Worm (Caenorhabditis elegans) whole organism, young adult: ENCODE results near the gene F13D12.8.

Experiments
- D2030.7 ChIP-seq: fragments of 200-800 bp; sonication (Bioruptor generic); IDR thresholded peaks from 2 replicates; pipeline ENCODE4 v1.3.6; 2022; ENCODE audit warnings: missing genetic modification reagents, missing genetic modification characterization, missing compliant biosample characterization
- F23B12.7 ChIP-seq: sonication (generic microtip); optimal IDR thresholded peaks from 2 replicates; lab custom pipeline; 2017; ENCODE audit warnings: missing genetic modification characterization, mild to moderate bottlenecking, missing compliant biosample characterization, antibody characterized with exemption, moderate library complexity; ENCODE audit not compliant: insufficient read depth
- F49E8.2 ChIP-seq: sonication (generic microtip); optimal IDR thresholded peaks from 3 replicates; lab custom pipeline; 2017; ENCODE audit warnings: missing genetic modification characterization, mild to moderate bottlenecking, missing compliant biosample characterization, antibody characterized with exemption, moderate library complexity; ENCODE audit not compliant: insufficient read depth
- F55B11.4 ChIP-seq: sonication (generic microtip); optimal IDR thresholded peaks from 2 replicates; lab custom pipeline; 2016; ENCODE audit warnings: missing compliant biosample characterization, missing genetic modification characterization, borderline replicate concordance; ENCODE audit not compliant: insufficient read depth
- F57C9.4 ChIP-seq: sonication (generic microtip); optimal IDR thresholded peaks from 2 replicates; lab custom pipeline; 2017; ENCODE audit warnings: mild to moderate bottlenecking, missing genetic modification characterization, missing compliant biosample characterization
- T07F8.4 ChIP-seq: sonication (generic microtip); optimal IDR thresholded peaks from 2 replicates; lab custom pipeline; 2016; ENCODE audit warnings: mild to moderate bottlenecking, missing genetic modification characterization, moderate library complexity, missing compliant biosample characterization
- T26A5.8 ChIP-seq: sonication (generic microtip); optimal IDR thresholded peaks from 2 replicates; lab custom pipeline; 2016; ENCODE audit warnings: missing genetic modification characterization, missing compliant biosample characterization
- Y95B8A.8 ChIP-seq: fragments of 200-800 bp; sonication (Bioruptor generic); IDR thresholded peaks from 2 replicates; pipeline ENCODE4 v1.3.6; 2022; ENCODE audit warnings: missing genetic modification reagents, missing genetic modification characterization, missing compliant biosample characterization
- ama-1 ChIP-seq, 3 experiments: fragments of 150-350 bp in 1 of 3; sonication (generic microtip) in 2 of 3; optimal IDR thresholded peaks; 2 replicates each; lab custom pipeline; 2014 to 2018; ENCODE audit warnings: missing biosample characterization in 2 of 3, missing genetic modification characterization in 2 of 3, missing genetic modification reagents in 2 of 3
- atf-7 ChIP-seq: sonication (generic microtip); optimal IDR thresholded peaks from 2 replicates; lab custom pipeline; 2017; ENCODE audit warnings: mild to moderate bottlenecking, missing genetic modification characterization, missing compliant biosample characterization
- bed-2 ChIP-seq: fragments of 200-800 bp; sonication (Bioruptor generic); IDR thresholded peaks from 2 replicates; pipeline ENCODE4 v1.3.6; 2022; ENCODE audit warnings: missing genetic modification reagents, missing genetic modification characterization, missing compliant biosample characterization
- ceh-27 ChIP-seq: fragments of 200-800 bp; sonication (Bioruptor generic); optimal IDR thresholded peaks from 2 replicates; lab custom pipeline; 2018; ENCODE audit warnings: mild to moderate bottlenecking, missing genetic modification characterization, moderate library complexity, missing compliant biosample characterization
- die-1 ChIP-seq: sonication (generic microtip); optimal IDR thresholded peaks from 2 replicates; lab custom pipeline; 2016; ENCODE audit warnings: missing genotype, mild to moderate bottlenecking, missing genetic modification characterization, missing compliant biosample characterization
- dpff-1 ChIP-seq: sonication (generic microtip); optimal IDR thresholded peaks from 2 replicates; lab custom pipeline; 2017; ENCODE audit warnings: mild to moderate bottlenecking, missing genetic modification characterization, missing compliant biosample characterization
- egl-18 ChIP-seq: fragments of 200-800 bp; sonication (Bioruptor generic); IDR thresholded peaks from 2 replicates; pipeline ENCODE4 v1.3.6; 2022; ENCODE audit warnings: missing genetic modification reagents, missing genetic modification characterization, missing compliant biosample characterization
- egrh-3 ChIP-seq: fragments of 200-800 bp; sonication (Bioruptor generic); IDR thresholded peaks from 2 replicates; pipeline ENCODE4 v1.3.6; 2022; ENCODE audit warnings: missing genetic modification reagents, missing genetic modification characterization, missing compliant biosample characterization
- ekl-4 ChIP-seq: fragments of 200-800 bp; sonication (Bioruptor generic); IDR thresholded peaks from 2 replicates; pipeline ENCODE4 v1.3.6; 2022; ENCODE audit warnings: missing genetic modification reagents, missing genetic modification characterization, missing compliant biosample characterization
- ets-4 ChIP-seq: fragments of 200-800 bp; sonication (Bioruptor generic); optimal IDR thresholded peaks from 2 replicates; lab custom pipeline; 2018; ENCODE audit warnings: mild to moderate bottlenecking, missing genetic modification characterization, missing compliant biosample characterization
- gei-17 ChIP-seq: fragments of 200-800 bp; sonication (Bioruptor generic); optimal IDR thresholded peaks from 2 replicates; lab custom pipeline; 2018; ENCODE audit warnings: mild to moderate bottlenecking, missing genetic modification characterization, missing compliant biosample characterization
- hlh-12 ChIP-seq: sonication (generic microtip); optimal IDR thresholded peaks from 2 replicates; lab custom pipeline; 2016; ENCODE audit warnings: missing genetic modification characterization, missing compliant biosample characterization
- hlh-26 ChIP-seq: fragments of 200-800 bp; sonication (Bioruptor generic); conservative IDR thresholded peaks from 2 replicates; pipeline ENCODE4 v1.3.6; 2022; ENCODE audit warnings: missing genetic modification reagents, missing genetic modification characterization, missing compliant biosample characterization
- lag-1 ChIP-seq: fragments of 200-800 bp; sonication (Bioruptor generic); IDR thresholded peaks from 2 replicates; pipeline ENCODE4 v1.3.6; 2022; ENCODE audit warnings: missing genetic modification reagents, missing genetic modification characterization, missing compliant biosample characterization
- lsy-27 ChIP-seq: sonication (generic microtip); optimal IDR thresholded peaks from 2 replicates; lab custom pipeline; 2017; ENCODE audit warnings: missing genetic modification characterization, mild to moderate bottlenecking, missing compliant biosample characterization, antibody characterized with exemption, missing genotype, borderline replicate concordance; ENCODE audit not compliant: insufficient read depth
- mcd-1 ChIP-seq: fragments of 200-800 bp; sonication (Bioruptor generic); IDR thresholded peaks from 2 replicates; pipeline ENCODE4 v1.3.6; 2022; ENCODE audit warnings: missing genetic modification reagents, missing genetic modification characterization, missing compliant biosample characterization
- mxl-1 ChIP-seq: sonication (generic microtip); optimal IDR thresholded peaks from 2 replicates; lab custom pipeline; 2016; ENCODE audit warnings: missing genetic modification characterization, missing compliant biosample characterization
- nfya-2 ChIP-seq: fragments of 200-800 bp; sonication (Bioruptor generic); IDR thresholded peaks from 2 replicates; pipeline ENCODE4 v1.3.6; 2022; ENCODE audit warnings: missing genetic modification reagents, missing genetic modification characterization, missing compliant biosample characterization
- nhr-120 ChIP-seq: fragments of 200-800 bp; sonication (Bioruptor generic); IDR thresholded peaks from 2 replicates; pipeline ENCODE4 v1.3.6; 2022; ENCODE audit warnings: missing genetic modification characterization, missing compliant biosample characterization
- nhr-27 ChIP-seq: fragments of 200-800 bp; sonication (Bioruptor generic); optimal IDR thresholded peaks from 2 replicates; lab custom pipeline; 2018; ENCODE audit warnings: mild to moderate bottlenecking, missing genetic modification characterization, moderate library complexity, missing compliant biosample characterization
- nhr-90 ChIP-seq: sonication (generic microtip); optimal IDR thresholded peaks from 2 replicates; lab custom pipeline; 2016; ENCODE audit warnings: missing genotype, mild to moderate bottlenecking, missing genetic modification characterization, missing compliant biosample characterization
- pbrm-1 ChIP-seq: fragments of 200-800 bp; sonication (Bioruptor generic); IDR thresholded peaks from 2 replicates; pipeline ENCODE4 v1.3.6; 2022; ENCODE audit warnings: missing genetic modification reagents, missing genetic modification characterization, missing compliant biosample characterization
- pha-4 ChIP-seq: fragments of 150-350 bp; sonication (generic microtip); optimal IDR thresholded peaks from 2 replicates; lab custom pipeline; 2014; ENCODE audit warnings: missing biosample characterization, missing genetic modification reagents, missing genetic modification characterization
- rec-8 ChIP-seq, 2 experiments: sonication (generic microtip); optimal IDR thresholded peaks; 2 replicates each; lab custom pipeline; 2016; ENCODE audit warnings: mild to moderate bottlenecking in 2 of 2, missing genetic modification characterization in 2 of 2, missing genetic modification reagents in 2 of 2, missing genotype in 2 of 2, missing biosample characterization in 1 of 2, missing compliant biosample characterization in 1 of 2, moderate library complexity in 1 of 2
- snpc-1.3 ChIP-seq: sonication (generic microtip); optimal IDR thresholded peaks from 2 replicates; lab custom pipeline; 2017; ENCODE audit warnings: missing genetic modification characterization, mild to moderate bottlenecking, missing compliant biosample characterization, antibody characterized with exemption, moderate library complexity, missing genotype, missing genetic modification reagents; ENCODE audit not compliant: insufficient read depth
- snpc-3.4 ChIP-seq: sonication (generic microtip); optimal IDR thresholded peaks from 2 replicates; lab custom pipeline; 2017; ENCODE audit warnings: missing genetic modification characterization, mild to moderate bottlenecking, missing compliant biosample characterization, antibody characterized with exemption, moderate library complexity, missing genotype, missing genetic modification reagents
- unc-62 ChIP-seq: fragments of 150-350 bp; optimal IDR thresholded peaks from 2 replicates; lab custom pipeline; 2014; ENCODE audit warnings: missing biosample characterization, missing genetic modification reagents, missing genetic modification characterization
- zfh-2 ChIP-seq: fragments of 200-800 bp; sonication (Bioruptor generic); conservative IDR thresholded peaks from 2 replicates; pipeline ENCODE4 v1.3.6; 2022; ENCODE audit warnings: missing genetic modification reagents, missing genetic modification characterization, missing compliant biosample characterization

F13D12.8 gene

ce11 chrII:11731174-11731724, 1.1 kb downstream of the F13D12.8 start (continued):
- TF ChIP-seq gei-17 (GFP tag; lab: Kevin White, UChicago) = peak; percentile 67
- TF ChIP-seq nhr-90 (tag; lab: Kevin White, UChicago) = peak; percentile 48
- TF ChIP-seq egl-18 (GFP tag; lab: Robert Waterston, UW) = no peak
- TF ChIP-seq nhr-120 (GFP tag; lab: Robert Waterston, UW) = no peak
- peak; percentile 26 for TF ChIP-seq T26A5.8 (tag; lab: Kevin White, UChicago)
- TF ChIP-seq bed-2 = no peak
- TF ChIP-seq atf-7 = peak; percentile 20
- TF ChIP-seq snpc-3.4 = no peak
- no peak for TF ChIP-seq dpff-1 (tag; lab: Kevin White, UChicago)
- TF ChIP-seq F57C9.4 (tag; lab: Kevin White, UChicago) = no peak
- no peak for TF ChIP-seq pha-4 (tag; lab: Kevin White, UChicago)
- TF ChIP-seq snpc-1.3 (tag; lab: Kevin White, UChicago) = no peak
- TF ChIP-seq Y95B8A.8 (GFP tag; lab: Robert Waterston, UW) = peak; percentile 49; the same call in 1 of the 2 replicates
- no peak for TF ChIP-seq ets-4 (GFP tag; lab: Kevin White, UChicago)
- no peak for TF ChIP-seq F23B12.7
- no peak for TF ChIP-seq mxl-1 (tag; lab: Kevin White, UChicago)
- TF ChIP-seq egrh-3 (GFP tag; lab: Robert Waterston, UW) = no peak
- TF ChIP-seq F49E8.2 (tag; lab: Kevin White, UChicago) = no peak
- no peak for TF ChIP-seq die-1
- TF ChIP-seq F55B11.4 (tag; lab: Kevin White, UChicago) = no peak
- no peak for TF ChIP-seq unc-62
- no peak for TF ChIP-seq hlh-26 (GFP tag; lab: Robert Waterston, UW)
- TF ChIP-seq mcd-1 (GFP tag; lab: Robert Waterston, UW) = peak; percentile 66
- TF ChIP-seq zfh-2 (GFP tag; lab: Robert Waterston, UW) = 0 out of 2 replicates have a peak, but pooled peaks have one; percentile 23
- no peak for TF ChIP-seq rec-8 (tag; optimal IDR thresholded peaks at IDR 0.05; lab: Kevin White, UChicago)
- TF ChIP-seq nhr-27 (tag; lab: Kevin White, UChicago) = no peak
- no peak for TF ChIP-seq T07F8.4 (tag; lab: Kevin White, UChicago)
- no peak for TF ChIP-seq D2030.7 (GFP tag; lab: Robert Waterston, UW)
- TF ChIP-seq ceh-27 (GFP tag; lab: Kevin White, UChicago) = no peak
- TF ChIP-seq ekl-4 (GFP tag; lab: Robert Waterston, UW) = peak; percentile 50; the same call in 1 of the 2 replicates
- TF ChIP-seq pbrm-1 = peak; percentile 16; the same call in 1 of the 2 replicates
- TF ChIP-seq hlh-12 (tag; lab: Kevin White, UChicago) = no peak
- TF ChIP-seq nfya-2 (GFP tag; lab: Robert Waterston, UW) = no peak
- TF ChIP-seq lag-1 (GFP tag; lab: Robert Waterston, UW) = no peak
- no peak for TF ChIP-seq ama-1 (optimal IDR thresholded peaks at IDR 0.05; lab: Kevin White, UChicago)
- TF ChIP-seq ama-1 (GFP tag; optimal IDR thresholded peaks at IDR 0.05; lab: Kevin White, UChicago) = no peak
- no peak for TF ChIP-seq lsy-27
